Worm (Caenorhabditis elegans): ENCODE measurements around the gene rpia-1.

The rpia-1 gene

ce11 chrIII:7158709-7159108, 35.8 kb downstream of the rpia-1 start, which contains the start of gene nuo-4:
Gene nuo-4, minus strand, starts transcription at chrIII:7158809.
- TF ChIP-seq flt-1 (GFP tag; IDR thresholded peaks at IDR 0.05) (0 out of 2 replicates have a peak, but pooled peaks have one; percentile 38), cog-1 (tag; optimal IDR thresholded peaks at IDR 0.05) (no peak)

ce11 chrIII:7159246-7159645, 36.3 kb downstream of the rpia-1 start:
- TF ChIP-seq tab-1 (GFP tag; IDR thresholded peaks at IDR 0.05): no peak
- no peak for TF ChIP-seq T22C8.4 (GFP tag; IDR thresholded peaks at IDR 0.05)
- no peak for TF ChIP-seq ztf-23 (GFP tag; IDR thresholded peaks at IDR 0.05)
- TF ChIP-seq ztf-29 (GFP tag; IDR thresholded peaks at IDR 0.05): no peak
- TF ChIP-seq ref-1 (GFP tag; conservative IDR thresholded peaks at IDR 0.05): no peak
- TF ChIP-seq cog-1 (tag; optimal IDR thresholded peaks at IDR 0.05): no peak
- no peak for TF ChIP-seq klf-2 (GFP tag; conservative IDR thresholded peaks at IDR 0.05)
- no peak for TF ChIP-seq flt-1 (GFP tag; IDR thresholded peaks at IDR 0.05)

- no peak for TF ChIP-seq ztf-29 (GFP tag; IDR thresholded peaks at IDR 0.05)
- TF ChIP-seq ztf-23 (GFP tag; IDR thresholded peaks at IDR 0.05): no peak
- TF ChIP-seq tab-1 (GFP tag; IDR thresholded peaks at IDR 0.05): no peak
- TF ChIP-seq ref-1 (GFP tag; conservative IDR thresholded peaks at IDR 0.05): no peak
- no peak for TF ChIP-seq klf-2 (GFP tag; conservative IDR thresholded peaks at IDR 0.05)
- no peak for TF ChIP-seq cog-1 (tag; optimal IDR thresholded peaks at IDR 0.05)
Measured at ce11 chrIII:7161055-7161454, 38.1 kb downstream of the rpia-1 start, which contains the start of gene rnp-7. Gene rnp-7, minus strand, starts transcription at chrIII:7161155.

ce11 chrIII:7162065-7162762, 39.3 kb downstream of the rpia-1 start, which contains the start of the genes syf-2 and K04G7.1:
Gene syf-2, minus strand, starts transcription at chrIII:7162115.
Gene K04G7.1, plus strand, starts transcription at chrIII:7162712.
- TF ChIP-seq T22C8.4 (GFP tag; IDR thresholded peaks at IDR 0.05) (no peak), cog-1 (tag; optimal IDR thresholded peaks at IDR 0.05) (peak; percentile 75), klf-2 (GFP tag; conservative IDR thresholded peaks at IDR 0.05) (no peak), med-1 (GFP tag; optimal IDR thresholded peaks at IDR 0.05; ENCODE audit: insufficient read depth) (no peak), ref-1 (GFP tag; conservative IDR thresholded peaks at IDR 0.05) (no peak), flt-1 (GFP tag; IDR thresholded peaks at IDR 0.05) (no peak; the same call in 1 of the 2 replicates), ztf-29 (GFP tag; IDR thresholded peaks at IDR 0.05) (no peak), tab-1 (GFP tag; IDR thresholded peaks at IDR 0.05) (no peak), ztf-23 (GFP tag; IDR thresholded peaks at IDR 0.05) (peak; percentile 67; the same call in 1 of the 2 replicates)

- TF ChIP-seq ref-1 (GFP tag; conservative IDR thresholded peaks at IDR 0.05) (no peak), T22C8.4 (GFP tag; IDR thresholded peaks at IDR 0.05) (no peak), ztf-29 (GFP tag; IDR thresholded peaks at IDR 0.05) (no peak), cog-1 (tag; optimal IDR thresholded peaks at IDR 0.05) (no peak), flt-1 (GFP tag; IDR thresholded peaks at IDR 0.05) (no peak), klf-2 (GFP tag; conservative IDR thresholded peaks at IDR 0.05) (no peak)
Measured at ce11 chrIII:7165276-7165675, 42.3 kb downstream of the rpia-1 start.

ce11 chrIII:7165816-7166229, 42.9 kb downstream of the rpia-1 start:
- TF ChIP-seq cog-1 (tag; optimal IDR thresholded peaks at IDR 0.05): no peak
- TF ChIP-seq flt-1 (GFP tag; IDR thresholded peaks at IDR 0.05): no peak
- no peak for TF ChIP-seq ref-1 (GFP tag; conservative IDR thresholded peaks at IDR 0.05)
- no peak for TF ChIP-seq ztf-29 (GFP tag; IDR thresholded peaks at IDR 0.05)
- no peak for TF ChIP-seq tab-1 (GFP tag; IDR thresholded peaks at IDR 0.05)
- no peak for TF ChIP-seq klf-2 (GFP tag; conservative IDR thresholded peaks at IDR 0.05)
- TF ChIP-seq T22C8.4 (GFP tag; IDR thresholded peaks at IDR 0.05): no peak
- TF ChIP-seq ztf-23 (GFP tag; IDR thresholded peaks at IDR 0.05): no peak
- TF ChIP-seq med-1 (GFP tag; optimal IDR thresholded peaks at IDR 0.05; ENCODE audit: insufficient read depth): no peak

ce11 chrIII:7166664-7167567, 44.0 kb downstream of the rpia-1 start:
- TF ChIP-seq klf-2 (GFP tag; conservative IDR thresholded peaks at IDR 0.05): no peak
- no peak for TF ChIP-seq T22C8.4 (GFP tag; IDR thresholded peaks at IDR 0.05)
- TF ChIP-seq ref-1 (GFP tag; conservative IDR thresholded peaks at IDR 0.05): no peak
- no peak for TF ChIP-seq flt-1 (GFP tag; IDR thresholded peaks at IDR 0.05)
- TF ChIP-seq cog-1 (tag; optimal IDR thresholded peaks at IDR 0.05): no peak
- no peak for TF ChIP-seq ztf-23 (GFP tag; IDR thresholded peaks at IDR 0.05)
- TF ChIP-seq med-1 (GFP tag; optimal IDR thresholded peaks at IDR 0.05; ENCODE audit: insufficient read depth): no peak
- no peak for TF ChIP-seq tab-1 (GFP tag; IDR thresholded peaks at IDR 0.05)

- TF ChIP-seq cog-1 (tag; optimal IDR thresholded peaks at IDR 0.05) (no peak), flt-1 (GFP tag; IDR thresholded peaks at IDR 0.05) (no peak), T22C8.4 (GFP tag; IDR thresholded peaks at IDR 0.05) (no peak), med-1 (GFP tag; optimal IDR thresholded peaks at IDR 0.05; ENCODE audit: insufficient read depth) (no peak), tab-1 (GFP tag; IDR thresholded peaks at IDR 0.05) (no peak), klf-2 (GFP tag; conservative IDR thresholded peaks at IDR 0.05) (no peak), ztf-23 (GFP tag; IDR thresholded peaks at IDR 0.05) (no peak), ztf-29 (GFP tag; IDR thresholded peaks at IDR 0.05) (no peak)
Measured at ce11 chrIII:7167568-7167937, 44.6 kb downstream of the rpia-1 start, which contains the start of gene acs-4. Gene acs-4, plus strand, starts transcription at chrIII:7167838.

ce11 chrIII:7170090-7170489, 47.2 kb downstream of the rpia-1 start:
- TF ChIP-seq klf-2 (GFP tag; conservative IDR thresholded peaks at IDR 0.05): no peak
- TF ChIP-seq tab-1 (GFP tag; IDR thresholded peaks at IDR 0.05): no peak
- TF ChIP-seq med-1 (GFP tag; optimal IDR thresholded peaks at IDR 0.05; ENCODE audit: insufficient read depth): no peak
- TF ChIP-seq cog-1 (tag; optimal IDR thresholded peaks at IDR 0.05): no peak
- no peak for TF ChIP-seq ztf-29 (GFP tag; IDR thresholded peaks at IDR 0.05)
- TF ChIP-seq ref-1 (GFP tag; conservative IDR thresholded peaks at IDR 0.05): no peak
- TF ChIP-seq ztf-23 (GFP tag; IDR thresholded peaks at IDR 0.05): no peak
- no peak for TF ChIP-seq T22C8.4 (GFP tag; IDR thresholded peaks at IDR 0.05)
- TF ChIP-seq flt-1 (GFP tag; IDR thresholded peaks at IDR 0.05): no peak

Data from whole organism, midembryonic.